Worm (Caenorhabditis elegans) whole organism, late embryonic: ENCODE data around the gene C15C8.5.

Experiments used
- K09A11.1 ChIP-seq: sonication (generic microtip); optimal IDR thresholded peaks from 2 replicates; lab custom pipeline; 2017; ENCODE audit warnings: antibody characterized with exemption, mild to moderate bottlenecking, missing genetic modification characterization, missing compliant biosample characterization; ENCODE audit not compliant: insufficient read depth
- ceh-45 ChIP-seq: fragments of 200-800 bp; sonication (Bioruptor generic); IDR thresholded peaks from 2 replicates; pipeline ENCODE4 v1.3.6; 2022; ENCODE audit warnings: missing genetic modification reagents, missing genetic modification characterization, missing compliant biosample characterization
- fkh-10 ChIP-seq: fragments of 150-350 bp; optimal IDR thresholded peaks from 2 replicates; lab custom pipeline; 2014; ENCODE audit warnings: missing biosample characterization, missing genetic modification reagents, missing genetic modification characterization
- lim-6 ChIP-seq: sonication (generic microtip); optimal IDR thresholded peaks from 2 replicates; lab custom pipeline; 2016; ENCODE audit warnings: missing genetic modification characterization, missing compliant biosample characterization
- nhr-11 ChIP-seq: fragments of 150-350 bp; optimal IDR thresholded peaks from 2 replicates; lab custom pipeline; 2014; ENCODE audit warnings: missing biosample characterization, missing genetic modification characterization
- rnt-1 ChIP-seq: sonication (generic microtip); optimal IDR thresholded peaks from 2 replicates; lab custom pipeline; 2016; ENCODE audit warnings: missing genetic modification characterization, missing compliant biosample characterization
- unc-86 ChIP-seq: sonication (generic microtip); optimal IDR thresholded peaks from 2 replicates; lab custom pipeline; 2016; ENCODE audit warnings: missing genetic modification characterization, missing compliant biosample characterization

- no peak for TF ChIP-seq fkh-10 (GFP tag; lab: Kevin White, UChicago)
- no peak for TF ChIP-seq nhr-11 (tag; lab: Kevin White, UChicago)
- TF ChIP-seq ceh-45 (GFP tag; lab: Robert Waterston, UW): no peak
- no peak for TF ChIP-seq unc-86
- no peak for TF ChIP-seq rnt-1 (tag; lab: Kevin White, UChicago)
- no peak for TF ChIP-seq lim-6
- TF ChIP-seq K09A11.1: no peak
These were observed 3.8 kb downstream of the C15C8.5 start, which contains the start of gene C15C8.6 for ce11 chrV:12751495-12752050.
